Fruit fly (Drosophila melanogaster): ENCODE measurements around the gene CG18518.

DNA sequence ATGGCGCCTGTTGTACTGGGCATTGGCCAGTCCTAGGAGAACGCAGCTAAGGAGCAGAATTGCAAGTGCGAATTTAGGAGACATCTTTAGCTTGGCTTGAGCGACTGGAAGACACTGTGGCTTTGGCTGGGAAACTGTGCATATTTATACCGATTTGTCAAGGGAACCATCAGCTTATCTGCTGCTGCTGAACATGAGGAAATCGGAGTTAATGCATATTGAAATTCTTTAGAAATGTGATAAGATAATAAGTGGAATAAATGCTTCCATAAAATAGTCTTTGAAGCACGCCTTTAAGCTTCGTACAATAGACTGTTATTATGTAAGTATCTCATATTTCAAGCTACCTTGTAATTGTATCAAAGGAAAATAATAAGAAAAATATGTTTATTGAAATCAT is 47.6 kb upstream of the CG18518 start, which contains the start of gene CG44475:
- TF ChIP-seq usp (GFP tag; optimal IDR thresholded peaks at IDR 0.05) (no peak), OdsH (GFP tag; optimal IDR thresholded peaks at IDR 0.05) (no peak), psq (GFP tag; optimal IDR thresholded peaks at IDR 0.05) (no peak), dmrt93B (GFP tag; optimal IDR thresholded peaks at IDR 0.05) (no peak), dl (GFP tag; optimal IDR thresholded peaks at IDR 0.05; ENCODE audit: insufficient read depth in 1 of 2, partially characterized antibody in 2 of 2) (no peak), Abd-B (GFP tag; optimal IDR thresholded peaks at IDR 0.05) (no peak), Sp1 (GFP tag; optimal IDR thresholded peaks at IDR 0.05) (no peak), lola (GFP tag; optimal IDR thresholded peaks at IDR 0.05) (no peak), Myc (optimal IDR thresholded peaks at IDR 0.05) (no peak), br (GFP tag; optimal IDR thresholded peaks at IDR 0.05) (no peak), HLH106 (tag; optimal IDR thresholded peaks at IDR 0.05) (no peak)
